Fruit fly (Drosophila melanogaster) whole organism, embryonic: ENCODE measurements around the gene CG11679.

Source experiments
- Atf-2 ChIP-seq: fragments of 200-800 bp; sonication (Bioruptor generic); optimal IDR thresholded peaks from 2 replicates; lab custom pipeline; 2016; ENCODE audit warnings: missing biosample characterization, missing genetic modification characterization
- CG1024 ChIP-seq: fragments of 200-800 bp; sonication (Bioruptor generic); IDR thresholded peaks from 2 replicates; pipeline ENCODE4 v1.3.6; 2022; ENCODE audit warnings: missing biosample characterization, missing genetic modification characterization
- CG10431 ChIP-seq: fragments of 200-800 bp; sonication (Bioruptor generic); optimal IDR thresholded peaks from 3 replicates; lab custom pipeline; 2018; ENCODE audit warnings: missing biosample characterization, mild to moderate bottlenecking, missing genetic modification characterization
- CG11695 ChIP-seq: fragments of 200-800 bp; sonication (Bioruptor generic); IDR thresholded peaks from 3 replicates; pipeline ENCODE4 v1.3.6; 2022; ENCODE audit warnings: missing biosample characterization, missing genetic modification characterization
- CG12219 ChIP-seq: fragments of 200-800 bp; sonication (Bioruptor generic); optimal IDR thresholded peaks from 3 replicates; lab custom pipeline; 2018; ENCODE audit warnings: missing biosample characterization, mild to moderate bottlenecking, missing genetic modification characterization
- CG14860 ChIP-seq: fragments of 200-800 bp; sonication (Bioruptor generic); IDR thresholded peaks from 3 replicates; pipeline ENCODE4 v1.3.6; 2022; ENCODE audit warnings: missing biosample characterization, missing genetic modification characterization; ENCODE audit not compliant: partially characterized antibody
- CG15601 ChIP-seq: fragments of 200-800 bp; sonication (Bioruptor generic); optimal IDR thresholded peaks from 3 replicates; lab custom pipeline; 2019; ENCODE audit warnings: missing biosample characterization, mild to moderate bottlenecking, missing genetic modification characterization, moderate library complexity
- CG17612 ChIP-seq: fragments of 200-800 bp; sonication (Bioruptor generic); IDR thresholded peaks from 2 replicates; pipeline ENCODE4 v1.3.6; 2022; ENCODE audit warnings: missing biosample characterization, missing genetic modification characterization
- CG1832 ChIP-seq: fragments of 200-800 bp; sonication (Bioruptor generic); optimal IDR thresholded peaks from 2 replicates; lab custom pipeline; 2017; ENCODE audit warnings: missing biosample characterization, mild to moderate bottlenecking, missing genetic modification characterization, inconsistent platforms
- CG3065 ChIP-seq: fragments of 200-800 bp; sonication (Bioruptor generic); optimal IDR thresholded peaks from 2 replicates; lab custom pipeline; 2016; ENCODE audit warnings: missing biosample characterization, missing genetic modification characterization
- CG3838 ChIP-seq: fragments of 200-800 bp; sonication (Bioruptor generic); optimal IDR thresholded peaks from 3 replicates; lab custom pipeline; 2016; ENCODE audit warnings: missing biosample characterization, missing genetic modification characterization
- CG43689 ChIP-seq: fragments of 200-800 bp; sonication (Bioruptor generic); IDR thresholded peaks from 2 replicates; pipeline ENCODE4 v1.3.6; 2022; ENCODE audit warnings: missing biosample characterization, missing genetic modification characterization
- CG6654 ChIP-seq: fragments of 200-800 bp; sonication (Bioruptor generic); optimal IDR thresholded peaks from 2 replicates; lab custom pipeline; 2017; ENCODE audit warnings: missing biosample characterization, mild to moderate bottlenecking, missing genetic modification characterization
- CG7271 ChIP-seq: fragments of 200-800 bp; sonication (Bioruptor generic); optimal IDR thresholded peaks from 2 replicates; lab custom pipeline; 2018; ENCODE audit warnings: missing biosample characterization, mild to moderate bottlenecking, missing genetic modification characterization, moderate library complexity
- CG7786 ChIP-seq: fragments of 200-800 bp; sonication (Bioruptor generic); optimal IDR thresholded peaks from 2 replicates; lab custom pipeline; 2016; ENCODE audit warnings: missing biosample characterization, missing genetic modification characterization
- CG9609 ChIP-seq: fragments of 200-800 bp; sonication (Bioruptor generic); optimal IDR thresholded peaks from 3 replicates; lab custom pipeline; 2016; ENCODE audit warnings: missing biosample characterization, missing genetic modification characterization
- Dll ChIP-seq: fragments of 200-800 bp; sonication (Bioruptor generic); IDR thresholded peaks from 4 replicates; pipeline ENCODE4 v1.3.6; 2022; ENCODE audit warnings: missing biosample characterization, missing genetic modification characterization; ENCODE audit not compliant: partially characterized antibody
- E2f1 ChIP-seq: fragments of 200-800 bp; sonication (Bioruptor generic); IDR thresholded peaks from 2 replicates; pipeline ENCODE4 v1.3.6; 2022; ENCODE audit warnings: missing biosample characterization, missing genetic modification characterization
- Ets65A ChIP-seq: fragments of 200-800 bp; sonication (Bioruptor generic); peaks from one replicate; lab custom pipeline; 2016; ENCODE audit warnings: missing biosample characterization, missing genetic modification characterization
- H15 ChIP-seq: fragments of 200-800 bp; sonication (Bioruptor generic); IDR thresholded peaks from 3 replicates; pipeline ENCODE4 v1.3.6; 2022; ENCODE audit warnings: missing biosample characterization, missing genetic modification characterization
- HLH3B ChIP-seq: fragments of 200-800 bp; sonication (Bioruptor generic); IDR thresholded peaks from 2 replicates; pipeline ENCODE4 v1.3.6; 2022; ENCODE audit warnings: missing biosample characterization, missing genetic modification characterization
- HmgD ChIP-seq: fragments of 200-800 bp; sonication (Bioruptor generic); optimal IDR thresholded peaks from 3 replicates; lab custom pipeline; 2016; ENCODE audit warnings: missing biosample characterization, missing genetic modification characterization
- Kr ChIP-seq: fragments of 200-800 bp; sonication (Bioruptor generic); optimal IDR thresholded peaks from 2 replicates; lab custom pipeline; 2017; ENCODE audit warnings: missing biosample characterization, mild to moderate bottlenecking, missing genetic modification characterization
- NC2β ChIP-seq: fragments of 200-800 bp; sonication (Bioruptor generic); optimal IDR thresholded peaks from 2 replicates; lab custom pipeline; 2016; ENCODE audit warnings: missing biosample characterization, missing genetic modification characterization
- Nf-YC ChIP-seq: fragments of 200-800 bp; optimal IDR thresholded peaks from 3 replicates; lab custom pipeline; 2019; ENCODE audit warnings: missing biosample characterization, mild to moderate bottlenecking, missing genetic modification characterization, moderate library complexity
- NfI ChIP-seq: fragments of 200-800 bp; sonication (Bioruptor generic); optimal IDR thresholded peaks from 3 replicates; lab custom pipeline; 2018; ENCODE audit warnings: missing biosample characterization, mild to moderate bottlenecking, missing genetic modification characterization, moderate library complexity
- Oli ChIP-seq: fragments of 200-800 bp; sonication (Bioruptor generic); optimal IDR thresholded peaks from 2 replicates; lab custom pipeline; 2018; ENCODE audit warnings: missing biosample characterization, mild to moderate bottlenecking, missing genetic modification characterization, moderate library complexity
- Side ChIP-seq: fragments of 200-800 bp; sonication (Bioruptor generic); optimal IDR thresholded peaks from 2 replicates; lab custom pipeline; 2016; ENCODE audit warnings: missing biosample characterization, missing genetic modification characterization
- Six4 ChIP-seq: fragments of 200-800 bp; sonication (Bioruptor generic); optimal IDR thresholded peaks from 2 replicates; lab custom pipeline; 2016; ENCODE audit warnings: missing biosample characterization, missing genetic modification characterization
- Sry-β ChIP-seq: fragments of 200-800 bp; sonication (Bioruptor generic); optimal IDR thresholded peaks from 2 replicates; lab custom pipeline; 2018; ENCODE audit warnings: missing biosample characterization, mild to moderate bottlenecking, missing genetic modification characterization, moderate library complexity
- az2 ChIP-seq: fragments of 200-800 bp; sonication (Bioruptor generic); optimal IDR thresholded peaks from 3 replicates; lab custom pipeline; 2016; ENCODE audit warnings: missing biosample characterization, missing genetic modification characterization
- chn ChIP-seq: fragments of 200-800 bp; sonication (Bioruptor generic); optimal IDR thresholded peaks from 2 replicates; lab custom pipeline; 2016; ENCODE audit warnings: missing biosample characterization, missing genetic modification characterization
- dimm ChIP-seq: fragments of 200-800 bp; sonication (Bioruptor generic); IDR thresholded peaks from 2 replicates; pipeline ENCODE4 v1.3.6; 2022; ENCODE audit warnings: missing biosample characterization, missing genetic modification characterization
- ems ChIP-seq: fragments of 200-800 bp; sonication (Bioruptor generic); optimal IDR thresholded peaks from 3 replicates; lab custom pipeline; 2016; ENCODE audit warnings: missing biosample characterization, missing genetic modification characterization
- gcm ChIP-seq: fragments of 200-800 bp; sonication (Bioruptor generic); optimal IDR thresholded peaks from 2 replicates; lab custom pipeline; 2019; ENCODE audit warnings: missing biosample characterization, mild to moderate bottlenecking, missing genetic modification characterization, moderate library complexity
- gfzf ChIP-seq: fragments of 200-800 bp; sonication (Bioruptor generic); optimal IDR thresholded peaks from 2 replicates; lab custom pipeline; 2016; ENCODE audit warnings: missing biosample characterization, mild to moderate bottlenecking, missing genetic modification characterization, moderate library complexity
- gro ChIP-seq: fragments of 200-800 bp; sonication (Bioruptor generic); optimal IDR thresholded peaks from 2 replicates; lab custom pipeline; 2016; ENCODE audit warnings: missing biosample characterization, missing genetic modification characterization
- gsb ChIP-seq: fragments of 200-800 bp; sonication (Bioruptor generic); IDR thresholded peaks from 2 replicates; pipeline ENCODE4 v1.3.6; 2022; ENCODE audit warnings: missing biosample characterization, missing genetic modification characterization
- hbn ChIP-seq: fragments of 200-800 bp; sonication (Bioruptor generic); IDR thresholded peaks from 2 replicates; pipeline ENCODE4 v1.3.6; 2022; ENCODE audit warnings: missing biosample characterization, missing genetic modification characterization; ENCODE audit not compliant: partially characterized antibody
- lbe ChIP-seq: fragments of 200-800 bp; sonication (Bioruptor generic); optimal IDR thresholded peaks from 2 replicates; lab custom pipeline; 2016; ENCODE audit warnings: missing biosample characterization, mild to moderate bottlenecking, missing genetic modification characterization
- lola ChIP-seq, 3 experiments: fragments of >200 bp in 2 of 3; fragments of 200-800 bp in 1 of 3; sonication (Bioruptor generic) in 1 of 3; optimal IDR thresholded peaks; 2 replicates each; lab custom pipeline; 2017 to 2019; ENCODE audit warnings: missing biosample characterization in 3 of 3, missing genetic modification characterization in 3 of 3, mild to moderate bottlenecking in 1 of 3, moderate library complexity in 1 of 3
- nau ChIP-seq: fragments of 200-800 bp; sonication (Bioruptor generic); optimal IDR thresholded peaks from 3 replicates; lab custom pipeline; 2017; ENCODE audit warnings: missing biosample characterization, mild to moderate bottlenecking, missing genetic modification characterization, missing genetic modification reagents
- nerfin-2 ChIP-seq: fragments of 200-800 bp; sonication (Bioruptor generic); IDR thresholded peaks from 2 replicates; pipeline ENCODE4 v1.3.6; 2022; ENCODE audit warnings: missing biosample characterization, missing genetic modification characterization; ENCODE audit not compliant: partially characterized antibody
- nom ChIP-seq: fragments of 200-800 bp; sonication (Bioruptor generic); optimal IDR thresholded peaks from 2 replicates; lab custom pipeline; 2017; ENCODE audit warnings: missing biosample characterization, missing genetic modification characterization, mild to moderate bottlenecking, moderate library complexity, missing genetic modification reagents
- phol ChIP-seq: fragments of 200-800 bp; sonication (Bioruptor generic); optimal IDR thresholded peaks from 3 replicates; lab custom pipeline; 2018; ENCODE audit warnings: missing biosample characterization, mild to moderate bottlenecking, missing genetic modification characterization, moderate library complexity
- pnt ChIP-seq: fragments of 200-800 bp; sonication (Bioruptor generic); optimal IDR thresholded peaks from 3 replicates; lab custom pipeline; 2016; ENCODE audit warnings: missing biosample characterization, missing genetic modification characterization
- salm ChIP-seq: fragments of 200-800 bp; sonication (Bioruptor generic); optimal IDR thresholded peaks from 2 replicates; lab custom pipeline; 2018; ENCODE audit warnings: missing biosample characterization, mild to moderate bottlenecking, missing genetic modification characterization
- scrt ChIP-seq: fragments of 200-800 bp; sonication (Bioruptor generic); optimal IDR thresholded peaks from 2 replicates; lab custom pipeline; 2018; ENCODE audit warnings: missing biosample characterization, mild to moderate bottlenecking, missing genetic modification characterization, moderate library complexity
- slp2 ChIP-seq: fragments of 200-800 bp; sonication (Bioruptor generic); optimal IDR thresholded peaks from 2 replicates; lab custom pipeline; 2016; ENCODE audit warnings: missing biosample characterization, missing genetic modification characterization
- zen ChIP-seq: fragments of 200-800 bp; sonication (Bioruptor generic); optimal IDR thresholded peaks from 3 replicates; lab custom pipeline; 2018; ENCODE audit warnings: missing biosample characterization, mild to moderate bottlenecking, missing genetic modification characterization, moderate library complexity

The CG11679 gene

dm6 chrX:15740288-15740726 is 1.6 kb upstream of the CG11679 start (continued):
- peak; percentile 39 for TF ChIP-seq Side (GFP tag; lab: Kevin White, UChicago)
- peak; percentile 42 for TF ChIP-seq CG9609
- no peak for TF ChIP-seq CG1832 (GFP tag; lab: Kevin White, UChicago)
- TF ChIP-seq nerfin-2 (GFP tag; lab: Robert Waterston, UW): no peak
- TF ChIP-seq CG1024 (GFP tag; lab: Robert Waterston, UW): 0 out of 2 replicates have a peak, but pooled peaks have one; percentile 42
- TF ChIP-seq Six4 (GFP tag; lab: Kevin White, UChicago): peak; percentile 31
- TF ChIP-seq scrt (GFP tag; lab: Kevin White, UChicago): peak; percentile 74
- peak; percentile 6 for TF ChIP-seq CG3838 (GFP tag; lab: Kevin White, UChicago)
- 0 out of 3 replicates have a peak, but pooled peaks have one; percentile 44 for TF ChIP-seq H15 (GFP tag; lab: Robert Waterston, UW)
- TF ChIP-seq pnt (GFP tag; lab: Kevin White, UChicago): no peak
- no peak for TF ChIP-seq nom (GFP tag; lab: Kevin White, UChicago)
- TF ChIP-seq HmgD (GFP tag; lab: Kevin White, UChicago): no peak
- peak; percentile 14; the same call in 1 of the 2 replicates for TF ChIP-seq dimm (GFP tag; lab: Robert Waterston, UW)
- peak; percentile 52 for TF ChIP-seq phol (tag; lab: Kevin White, UChicago)
- TF ChIP-seq Ets65A: peak; percentile 60
- no peak for TF ChIP-seq CG14860 (GFP tag; lab: Robert Waterston, UW)
- TF ChIP-seq NC2β (GFP tag; lab: Kevin White, UChicago): peak; percentile 45
- peak; percentile 59 for TF ChIP-seq CG43689
- TF ChIP-seq gro (GFP tag; lab: Kevin White, UChicago): peak; percentile 87
- peak; percentile 68 for TF ChIP-seq HLH3B
- TF ChIP-seq Sry-β (GFP tag; lab: Kevin White, UChicago): no peak
- TF ChIP-seq gcm (GFP tag; lab: Kevin White, UChicago): peak; percentile 45
- TF ChIP-seq ems (GFP tag; lab: Kevin White, UChicago): peak; percentile 66
- peak; percentile 66 for TF ChIP-seq CG7786 (GFP tag; lab: Kevin White, UChicago)
- peak; percentile 55; the same call in 1 of the 2 replicates for TF ChIP-seq CG17612 (GFP tag; lab: Robert Waterston, UW)
- peak in 1 of 3 experiments; percentile 25 for TF ChIP-seq lola (GFP tag; optimal IDR thresholded peaks at IDR 0.05; lab: Kevin White, UChicago)
- TF ChIP-seq Atf-2 (GFP tag; lab: Kevin White, UChicago): peak; percentile 3
- TF ChIP-seq CG3065: no peak
- TF ChIP-seq E2f1: peak; percentile 72
- peak; percentile 53 for TF ChIP-seq az2
- peak; percentile 68; the same call in 2 of the 3 replicates for TF ChIP-seq CG11695 (GFP tag; lab: Robert Waterston, UW)
- TF ChIP-seq CG7271 (tag; lab: Kevin White, UChicago): no peak
- no peak for TF ChIP-seq slp2
- TF ChIP-seq chn (GFP tag; lab: Kevin White, UChicago): peak; percentile 44
- TF ChIP-seq lbe (GFP tag; lab: Kevin White, UChicago): peak; percentile 79
- peak; percentile 74 for TF ChIP-seq NfI (GFP tag; lab: Kevin White, UChicago)
- peak; percentile 43 for TF ChIP-seq Nf-YC (tag; lab: Kevin White, UChicago)
- TF ChIP-seq gsb: peak; percentile 70
- TF ChIP-seq Oli (tag; lab: Kevin White, UChicago): peak; percentile 75
- TF ChIP-seq Kr (GFP tag; lab: Kevin White, UChicago): no peak
- no peak for TF ChIP-seq hbn (GFP tag; lab: Robert Waterston, UW)
- TF ChIP-seq zen: no peak
- no peak for TF ChIP-seq nau (GFP tag; lab: Kevin White, UChicago)
- peak; percentile 67 for TF ChIP-seq CG12219 (GFP tag; lab: Kevin White, UChicago)
- TF ChIP-seq CG15601: no peak
- TF ChIP-seq gfzf: no peak
- no peak for TF ChIP-seq CG10431 (GFP tag; lab: Kevin White, UChicago)
- no peak for TF ChIP-seq Dll (GFP tag; lab: Robert Waterston, UW)
- TF ChIP-seq salm (tag; lab: Kevin White, UChicago): peak; percentile 55
- TF ChIP-seq CG6654 (GFP tag; lab: Kevin White, UChicago): no peak
